Fruit fly (Drosophila melanogaster) whole organism, pupa: ENCODE data around the gene Nse1.

ENCODE experiments used
- CG13204 ChIP-seq: fragments of 200-800 bp; sonication (Bioruptor generic); optimal IDR thresholded peaks from 2 replicates; lab custom pipeline; 2018; ENCODE audit warnings: missing biosample characterization, mild to moderate bottlenecking, missing genetic modification characterization, moderate library complexity
- CG14655 ChIP-seq: fragments of 200-800 bp; sonication (Bioruptor generic); optimal IDR thresholded peaks from 3 replicates; lab custom pipeline; 2017; ENCODE audit warnings: mild to moderate bottlenecking, missing biosample characterization, missing genetic modification reagents, missing genetic modification characterization
- CG32121 ChIP-seq: fragments of 200-800 bp; sonication (Bioruptor generic); IDR thresholded peaks from 2 replicates; pipeline ENCODE4 v1.3.6; 2022; ENCODE audit warnings: missing biosample characterization, missing genetic modification characterization
- CG34367 ChIP-seq: fragments of 200-800 bp; sonication (Bioruptor generic); optimal IDR thresholded peaks from 2 replicates; lab custom pipeline; 2018; ENCODE audit warnings: missing biosample characterization, mild to moderate bottlenecking, missing genetic modification characterization
- CG4496 ChIP-seq: fragments of 200-800 bp; sonication (Bioruptor generic); IDR thresholded peaks from 3 replicates; pipeline ENCODE4 v1.3.6; 2022; ENCODE audit warnings: missing biosample characterization, missing genetic modification characterization
- D1 ChIP-seq: fragments of 200-800 bp; sonication (Bioruptor generic); optimal IDR thresholded peaks from 2 replicates; lab custom pipeline; 2018; ENCODE audit warnings: missing biosample characterization, mild to moderate bottlenecking, missing genetic modification characterization, moderate library complexity

- TF ChIP-seq D1 (tag; lab: Kevin White, UChicago) (no peak), CG4496 (GFP tag; lab: Robert Waterston, UW) (no peak), CG32121 (GFP tag; lab: Robert Waterston, UW) (no peak), CG14655 (GFP tag; lab: Kevin White, UChicago) (no peak), CG13204 (GFP tag; lab: Kevin White, UChicago) (no peak), CG34367 (tag; lab: Kevin White, UChicago) (no peak)
Observed at dm6 chr2L:6716182-6716770, 38.9 kb upstream of the Nse1 start, which contains the start of gene AkhR.
